Fruit fly (Drosophila melanogaster) whole organism, embryonic: ENCODE data around the gene Vti1a.

Source experiments
- CG10366 ChIP-seq: fragments of 200-800 bp; sonication (Bioruptor generic); IDR thresholded peaks from 2 replicates; pipeline ENCODE4 v1.3.6; 2022; ENCODE audit warnings: missing biosample characterization, missing genetic modification characterization
- CG10959 ChIP-seq: fragments of 200-800 bp; sonication (Bioruptor generic); IDR thresholded peaks from 2 replicates; pipeline ENCODE4 v1.3.6; 2022; ENCODE audit warnings: missing biosample characterization, missing genetic modification characterization
- CG11398 ChIP-seq: fragments of 200-800 bp; sonication (Bioruptor generic); optimal IDR thresholded peaks from 2 replicates; lab custom pipeline; 2016; ENCODE audit warnings: missing biosample characterization, missing genetic modification characterization
- CG12155 ChIP-seq: fragments of 200-800 bp; sonication (Bioruptor generic); optimal IDR thresholded peaks from 3 replicates; lab custom pipeline; 2016; ENCODE audit warnings: missing biosample characterization, missing genetic modification characterization
- CG13296 ChIP-seq: fragments of 200-800 bp; sonication (Bioruptor generic); optimal IDR thresholded peaks from 3 replicates; lab custom pipeline; 2018; ENCODE audit warnings: missing biosample characterization, mild to moderate bottlenecking, missing genetic modification characterization
- CG15011 ChIP-seq: fragments of 200-800 bp; sonication (Bioruptor generic); optimal IDR thresholded peaks from 3 replicates; lab custom pipeline; 2018; ENCODE audit warnings: missing biosample characterization, mild to moderate bottlenecking, missing genetic modification characterization
- CG15601 ChIP-seq: fragments of 200-800 bp; sonication (Bioruptor generic); optimal IDR thresholded peaks from 3 replicates; lab custom pipeline; 2019; ENCODE audit warnings: missing biosample characterization, mild to moderate bottlenecking, missing genetic modification characterization, moderate library complexity
- CG2120 ChIP-seq: fragments of 200-800 bp; sonication (Bioruptor generic); optimal IDR thresholded peaks from 3 replicates; lab custom pipeline; 2016; ENCODE audit warnings: missing biosample characterization, missing genetic modification characterization
- CG2678 ChIP-seq: fragments of 200-800 bp; sonication (Bioruptor generic); optimal IDR thresholded peaks from 3 replicates; lab custom pipeline; 2019; ENCODE audit warnings: missing biosample characterization, mild to moderate bottlenecking, missing genetic modification characterization, moderate library complexity
- CG33557 ChIP-seq: fragments of 200-800 bp; sonication (Bioruptor generic); optimal IDR thresholded peaks from 2 replicates; lab custom pipeline; 2019; ENCODE audit warnings: missing biosample characterization, mild to moderate bottlenecking, missing genetic modification characterization, moderate library complexity
- CG34422 ChIP-seq: fragments of 200-800 bp; sonication (Bioruptor generic); IDR thresholded peaks from 3 replicates; pipeline ENCODE4 v1.3.6; 2022; ENCODE audit warnings: missing biosample characterization, missing genetic modification characterization
- CG3995 ChIP-seq: fragments of 200-800 bp; sonication (Bioruptor generic); optimal IDR thresholded peaks from 3 replicates; lab custom pipeline; 2016; ENCODE audit warnings: missing biosample characterization, missing genetic modification characterization
- CG4282 ChIP-seq: fragments of 200-800 bp; sonication (Bioruptor generic); optimal IDR thresholded peaks from 2 replicates; lab custom pipeline; 2016; ENCODE audit warnings: missing biosample characterization, missing genetic modification characterization
- CG4617 ChIP-seq: fragments of 200-800 bp; sonication (Bioruptor generic); optimal IDR thresholded peaks from 3 replicates; lab custom pipeline; 2016; ENCODE audit warnings: missing biosample characterization, missing genetic modification characterization, borderline replicate concordance
- CG4730 ChIP-seq: fragments of 200-800 bp; sonication (Bioruptor generic); IDR thresholded peaks from 2 replicates; pipeline ENCODE4 v1.3.6; 2022; ENCODE audit warnings: missing biosample characterization, missing genetic modification characterization
- CG6175 ChIP-seq: fragments of 200-800 bp; sonication (Bioruptor generic); IDR thresholded peaks from 3 replicates; pipeline ENCODE4 v1.3.6; 2022; ENCODE audit warnings: missing biosample characterization, missing genetic modification characterization
- CG8089 ChIP-seq: fragments of 200-800 bp; sonication (Bioruptor generic); optimal IDR thresholded peaks from 3 replicates; lab custom pipeline; 2016; ENCODE audit warnings: missing biosample characterization, missing genetic modification characterization
- CG9215 ChIP-seq: fragments of 200-800 bp; sonication (Bioruptor generic); IDR thresholded peaks from 2 replicates; pipeline ENCODE4 v1.3.6; 2022; ENCODE audit warnings: missing biosample characterization, missing genetic modification characterization
- CTCF ChIP-seq: fragments of 200-800 bp; sonication (Bioruptor generic); optimal IDR thresholded peaks from 2 replicates; lab custom pipeline; 2017; ENCODE audit warnings: missing biosample characterization, mild to moderate bottlenecking, missing genetic modification characterization, moderate library complexity
- D19A ChIP-seq: fragments of 200-800 bp; optimal IDR thresholded peaks from 3 replicates; lab custom pipeline; 2019; ENCODE audit warnings: missing biosample characterization, mild to moderate bottlenecking, missing genetic modification characterization, moderate library complexity
- Dll ChIP-seq: fragments of 200-800 bp; sonication (Bioruptor generic); IDR thresholded peaks from 4 replicates; pipeline ENCODE4 v1.3.6; 2022; ENCODE audit warnings: missing biosample characterization, missing genetic modification characterization; ENCODE audit not compliant: partially characterized antibody
- Eip74EF ChIP-seq, 2 experiments: fragments of 200-800 bp in 1 of 2; fragments of >200 bp in 1 of 2; sonication (Bioruptor generic) in 1 of 2; optimal IDR thresholded peaks; 2 replicates each; lab custom pipeline; 2017 to 2019; ENCODE audit warnings: missing biosample characterization in 2 of 2, missing genetic modification characterization in 2 of 2, mild to moderate bottlenecking in 1 of 2, moderate library complexity in 1 of 2
- Gsc ChIP-seq: fragments of 200-800 bp; sonication (Bioruptor generic); IDR thresholded peaks from 2 replicates; pipeline ENCODE4 v1.3.6; 2022; ENCODE audit warnings: missing biosample characterization, missing genetic modification characterization
- Gug ChIP-seq: fragments of 200-800 bp; sonication (Bioruptor generic); IDR thresholded peaks from 4 replicates; pipeline ENCODE4 v1.3.6; 2022; ENCODE audit warnings: missing biosample characterization, missing genetic modification characterization
- HLH3B ChIP-seq: fragments of 200-800 bp; sonication (Bioruptor generic); IDR thresholded peaks from 2 replicates; pipeline ENCODE4 v1.3.6; 2022; ENCODE audit warnings: missing biosample characterization, missing genetic modification characterization
- Hey ChIP-seq: fragments of 200-800 bp; sonication (Bioruptor generic); optimal IDR thresholded peaks from 3 replicates; lab custom pipeline; 2018; ENCODE audit warnings: missing biosample characterization, mild to moderate bottlenecking, missing genetic modification characterization
- HmgZ ChIP-seq: fragments of 200-800 bp; sonication (Bioruptor generic); optimal IDR thresholded peaks from 2 replicates; lab custom pipeline; 2018; ENCODE audit warnings: missing biosample characterization, mild to moderate bottlenecking, missing genetic modification characterization
- Hr3 ChIP-seq: fragments of 200-800 bp; sonication (Bioruptor generic); optimal IDR thresholded peaks from 3 replicates; lab custom pipeline; 2016; ENCODE audit warnings: missing biosample characterization, missing genetic modification characterization
- MBD-R2 ChIP-seq: fragments of 200-800 bp; sonication (Bioruptor generic); IDR thresholded peaks from 2 replicates; pipeline ENCODE4 v1.3.6; 2022; ENCODE audit warnings: missing biosample characterization, missing genetic modification characterization
- Poxn ChIP-seq: fragments of 200-800 bp; sonication (Bioruptor generic); IDR thresholded peaks from 2 replicates; pipeline ENCODE4 v1.3.6; 2022; ENCODE audit warnings: missing biosample characterization, missing genetic modification characterization
- Ptx1 ChIP-seq: fragments of 200-800 bp; sonication (Bioruptor generic); IDR thresholded peaks from 2 replicates; pipeline ENCODE4 v1.3.6; 2022; ENCODE audit warnings: missing biosample characterization, missing genetic modification characterization
- Ravus ChIP-seq: fragments of 200-800 bp; sonication (Bioruptor generic); IDR thresholded peaks from 2 replicates; pipeline ENCODE4 v1.3.6; 2022; ENCODE audit warnings: missing biosample characterization, missing genetic modification characterization
- Sry-β ChIP-seq: fragments of 200-800 bp; sonication (Bioruptor generic); optimal IDR thresholded peaks from 2 replicates; lab custom pipeline; 2018; ENCODE audit warnings: missing biosample characterization, mild to moderate bottlenecking, missing genetic modification characterization, moderate library complexity
- Tbp ChIP-seq: fragments of >200 bp; optimal IDR thresholded peaks from 2 replicates; lab custom pipeline; 2018; ENCODE audit warnings: missing biosample characterization, missing genetic modification characterization
- bcd ChIP-seq: fragments of 200-800 bp; sonication (Bioruptor generic); optimal IDR thresholded peaks from 2 replicates; lab custom pipeline; 2017; ENCODE audit warnings: missing biosample characterization, mild to moderate bottlenecking, missing genetic modification characterization
- bsh ChIP-seq, 2 experiments: fragments of 200-800 bp; sonication (Bioruptor generic); optimal IDR thresholded peaks; 2 replicates each; lab custom pipeline; 2017 to 2018; ENCODE audit warnings: mild to moderate bottlenecking in 2 of 2, missing biosample characterization in 2 of 2, missing genetic modification characterization in 2 of 2, moderate library complexity in 1 of 2
- dmrt11E ChIP-seq: fragments of 200-800 bp; sonication (Bioruptor generic); optimal IDR thresholded peaks from 3 replicates; lab custom pipeline; 2018; ENCODE audit warnings: missing biosample characterization, mild to moderate bottlenecking, missing genetic modification characterization, moderate library complexity
- eve ChIP-seq, 2 experiments: fragments of >200 bp; optimal IDR thresholded peaks; 2 replicates each; lab custom pipeline; 2017; ENCODE audit warnings: missing biosample characterization in 2 of 2, missing genetic modification characterization in 2 of 2
- fru ChIP-seq: fragments of >200 bp; optimal IDR thresholded peaks from 2 replicates; lab custom pipeline; 2017
- gt ChIP-seq: fragments of 200-800 bp; sonication (Bioruptor generic); IDR thresholded peaks from 2 replicates; pipeline ENCODE4 v1.3.6; 2022; ENCODE audit warnings: missing biosample characterization, missing genetic modification characterization
- mirr ChIP-seq: fragments of 200-800 bp; sonication (Bioruptor generic); optimal IDR thresholded peaks from 3 replicates; lab custom pipeline; 2018; ENCODE audit warnings: missing biosample characterization, mild to moderate bottlenecking, missing genetic modification characterization
- nerfin-1 ChIP-seq: fragments of 200-800 bp; sonication (Bioruptor generic); optimal IDR thresholded peaks from 3 replicates; lab custom pipeline; 2019; ENCODE audit warnings: missing biosample characterization, mild to moderate bottlenecking, missing genetic modification characterization, moderate library complexity
- nom ChIP-seq: fragments of 200-800 bp; sonication (Bioruptor generic); optimal IDR thresholded peaks from 2 replicates; lab custom pipeline; 2017; ENCODE audit warnings: missing biosample characterization, missing genetic modification characterization, mild to moderate bottlenecking, moderate library complexity, missing genetic modification reagents
- otp ChIP-seq: fragments of 200-800 bp; sonication (Bioruptor generic); IDR thresholded peaks from 3 replicates; pipeline ENCODE4, ENCODE4 v1.3.6; 2022; ENCODE audit warnings: missing biosample characterization, missing genetic modification characterization
- ro ChIP-seq: fragments of 200-800 bp; sonication (Bioruptor generic); IDR thresholded peaks from 2 replicates; pipeline ENCODE4 v1.3.6; 2022; ENCODE audit warnings: missing biosample characterization, missing genetic modification characterization
- sens ChIP-seq: fragments of 200-800 bp; sonication (Bioruptor generic); peaks from one replicate; lab custom pipeline; 2016; ENCODE audit warnings: missing biosample characterization, missing genetic modification characterization
- sima ChIP-seq: fragments of 200-800 bp; sonication (Bioruptor generic); optimal IDR thresholded peaks from 2 replicates; lab custom pipeline; 2016; ENCODE audit warnings: missing biosample characterization, missing genetic modification characterization
- slp2 ChIP-seq: fragments of 200-800 bp; sonication (Bioruptor generic); optimal IDR thresholded peaks from 2 replicates; lab custom pipeline; 2016; ENCODE audit warnings: missing biosample characterization, missing genetic modification characterization
- sna ChIP-seq: fragments of 200-800 bp; sonication (Bioruptor generic); IDR thresholded peaks from 2 replicates; pipeline ENCODE4 v1.3.6; 2022; ENCODE audit warnings: missing biosample characterization, missing genetic modification characterization; ENCODE audit not compliant: partially characterized antibody
- sqz ChIP-seq: fragments of 200-800 bp; sonication (Bioruptor generic); optimal IDR thresholded peaks from 3 replicates; lab custom pipeline; 2018; ENCODE audit warnings: missing biosample characterization, mild to moderate bottlenecking, missing genetic modification characterization
- tap ChIP-seq: fragments of 200-800 bp; optimal IDR thresholded peaks from 3 replicates; lab custom pipeline; 2019; ENCODE audit warnings: missing biosample characterization, mild to moderate bottlenecking, missing genetic modification characterization, moderate library complexity
- trem ChIP-seq: fragments of 200-800 bp; optimal IDR thresholded peaks from 3 replicates; lab custom pipeline; 2019; ENCODE audit warnings: missing biosample characterization, mild to moderate bottlenecking, missing genetic modification characterization, moderate library complexity

Gene Vti1a

DNA sequence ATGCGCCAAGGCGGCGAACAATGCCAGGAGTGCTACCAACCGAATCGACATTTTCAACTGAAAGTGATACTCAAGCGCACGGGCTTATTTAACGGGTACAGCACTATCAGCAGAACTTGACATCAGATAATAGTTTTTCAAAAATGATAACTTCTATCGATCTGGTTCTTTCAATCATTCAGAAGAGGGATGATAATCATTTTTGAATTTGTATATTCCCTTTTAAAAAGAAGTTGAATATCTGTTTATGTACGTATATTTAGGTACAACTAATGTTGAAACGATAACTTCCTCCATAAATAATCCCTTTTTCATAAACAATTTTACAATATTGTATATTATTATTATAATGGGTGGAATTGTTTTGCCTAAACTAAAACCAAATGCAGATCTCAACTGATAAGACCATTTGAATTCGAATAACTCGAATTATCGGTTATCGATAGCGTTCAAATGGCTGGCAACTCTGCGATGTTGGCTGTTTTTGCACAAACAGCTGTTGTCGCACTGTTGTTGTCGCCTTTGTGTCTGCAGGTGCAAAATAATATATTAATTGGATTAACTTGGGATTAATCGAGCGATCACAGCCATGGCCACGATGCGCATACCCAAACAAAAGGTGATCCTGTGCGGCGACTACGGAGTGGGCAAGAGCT lies 2.6 kb downstream of the Vti1a start, which contains the start of the genes CG32483 and RabX6 (continued):
- TF ChIP-seq tap (no peak), CG33557 (GFP tag; lab: Kevin White, UChicago) (no peak), CG4282 (GFP tag; lab: Kevin White, UChicago) (no peak), Ravus (GFP tag; lab: Robert Waterston, UW) (no peak), sima (GFP tag; lab: Kevin White, UChicago) (no peak), CG3995 (GFP tag; lab: Kevin White, UChicago) (no peak), Gug (GFP tag; lab: Robert Waterston, UW) (no peak), bcd (no peak), CG8089 (GFP tag; lab: Kevin White, UChicago) (no peak), Sry-β (no peak), nom (GFP tag; lab: Kevin White, UChicago) (no peak), bsh (GFP tag; optimal IDR thresholded peaks at IDR 0.05; lab: Kevin White, UChicago) (no peak), CG4617 (GFP tag; lab: Kevin White, UChicago) (peak; percentile 22), gt (GFP tag; lab: Robert Waterston, UW) (no peak), CG2678 (tag; lab: Kevin White, UChicago) (no peak), trem (tag; lab: Kevin White, UChicago) (peak; percentile 35), CG4730 (GFP tag; lab: Robert Waterston, UW) (no peak), CG9215 (GFP tag; lab: Robert Waterston, UW) (no peak), eve (GFP tag; optimal IDR thresholded peaks at IDR 0.05; lab: Kevin White, UChicago) (no peak), D19A (tag; lab: Kevin White, UChicago) (no peak), Hey (tag; lab: Kevin White, UChicago) (no peak), CG10959 (GFP tag; lab: Robert Waterston, UW) (no peak), sens (no peak), Eip74EF (GFP tag; optimal IDR thresholded peaks at IDR 0.05; lab: Kevin White, UChicago) (no peak), CG13296 (GFP tag; lab: Kevin White, UChicago) (no peak), Gsc (no peak), otp (GFP tag; lab: Robert Waterston, UW) (no peak), Dll (GFP tag; lab: Robert Waterston, UW) (peak; percentile 55; the same call in 2 of the 4 replicates), HmgZ (peak; percentile 3), HLH3B (no peak), CG34422 (GFP tag; lab: Robert Waterston, UW) (no peak), MBD-R2 (peak; percentile 83), ro (GFP tag; lab: Robert Waterston, UW) (no peak), Poxn (GFP tag; lab: Robert Waterston, UW) (no peak), CG12155 (no peak), Ptx1 (GFP tag; lab: Robert Waterston, UW) (no peak), CG15601 (tag; lab: Kevin White, UChicago) (no peak), CG11398 (GFP tag; lab: Kevin White, UChicago) (no peak), sqz (GFP tag; lab: Kevin White, UChicago) (peak; percentile 2), slp2 (GFP tag; lab: Kevin White, UChicago) (no peak), CG2120 (GFP tag; lab: Kevin White, UChicago) (no peak), nerfin-1 (tag; lab: Kevin White, UChicago) (no peak), CG10366 (GFP tag; lab: Robert Waterston, UW) (no peak), dmrt11E (tag; lab: Kevin White, UChicago) (no peak), sna (GFP tag; lab: Robert Waterston, UW) (no peak), fru (lab: Kevin White, UChicago) (no peak), Hr3 (GFP tag; lab: Kevin White, UChicago) (no peak), CTCF (GFP tag; lab: Kevin White, UChicago) (peak; percentile 38), CG6175 (no peak), mirr (GFP tag; lab: Kevin White, UChicago) (no peak), CG15011 (no peak), Tbp (no peak)
